Worm (Caenorhabditis elegans): ENCODE measurements around the gene Y53F4B.9.

The Y53F4B.9 gene

DNA sequence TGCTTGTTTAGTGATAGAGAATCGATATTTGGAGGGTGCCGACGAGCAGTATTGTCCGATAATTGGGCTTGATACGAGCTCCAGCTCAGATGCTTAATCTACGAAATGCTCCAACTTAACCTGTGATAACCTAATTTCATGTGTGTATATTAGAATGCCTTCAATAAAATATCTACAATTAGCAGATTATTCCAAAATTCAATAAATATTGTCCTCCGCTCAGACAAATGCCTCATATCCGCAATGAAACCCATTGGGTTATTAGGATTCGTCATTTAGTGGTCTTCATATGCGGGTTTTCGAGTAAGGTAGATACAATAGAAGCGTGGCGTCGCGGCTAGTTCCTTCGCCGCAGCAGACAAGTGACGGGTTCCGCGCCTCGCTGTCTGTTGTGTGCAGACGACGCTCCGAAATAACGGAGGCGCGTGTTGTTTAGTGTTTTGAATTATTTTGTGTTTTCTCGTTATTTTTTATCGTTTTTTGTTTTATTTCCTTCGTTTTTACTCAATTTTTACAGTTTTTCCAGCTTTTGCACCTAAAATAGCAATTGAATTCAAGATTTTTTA, 15.5 kb upstream of the Y53F4B.9 start, which contains the start of gene cmtr-1 (continued):
- TF ChIP-seq pqm-1 (tag; optimal IDR thresholded peaks at IDR 0.05): no peak
- peak; percentile 96 for TF ChIP-seq ztf-16 (tag; optimal IDR thresholded peaks at IDR 0.05)
- no peak for TF ChIP-seq unc-3 (GFP tag; conservative IDR thresholded peaks at IDR 0.05)
- peak; percentile 39 for TF ChIP-seq unc-3 (tag; optimal IDR thresholded peaks at IDR 0.05)
- TF ChIP-seq unc-55 (GFP tag; optimal IDR thresholded peaks at IDR 0.05): peak; percentile 62
- peak; percentile 82 for TF ChIP-seq ceh-18 (tag; optimal IDR thresholded peaks at IDR 0.05)
- TF ChIP-seq ama-1 (optimal IDR thresholded peaks at IDR 0.05): peak; percentile 90
- peak; percentile 48 for TF ChIP-seq ceh-31 (tag; optimal IDR thresholded peaks at IDR 0.05)
- peak; percentile 72 for TF ChIP-seq rnt-1 (tag; optimal IDR thresholded peaks at IDR 0.05)
- no peak for TF ChIP-seq ceh-22 (tag; optimal IDR thresholded peaks at IDR 0.05)
- no peak for TF ChIP-seq dmd-4 (tag; optimal IDR thresholded peaks at IDR 0.05; ENCODE audit: borderline replicate concordance)
- no peak for TF ChIP-seq fax-1 (tag; optimal IDR thresholded peaks at IDR 0.05)
- TF ChIP-seq syd-9 (tag; optimal IDR thresholded peaks at IDR 0.05): no peak
- TF ChIP-seq ceh-34 (tag; optimal IDR thresholded peaks at IDR 0.05): peak; percentile 43
- TF ChIP-seq fkh-10 (GFP tag; optimal IDR thresholded peaks at IDR 0.05): no peak
- TF ChIP-seq hlh-30 (tag; optimal IDR thresholded peaks at IDR 0.05; ENCODE audit: insufficient read depth): peak; percentile 69
- no peak for TF ChIP-seq pat-9 (tag; optimal IDR thresholded peaks at IDR 0.05)
- TF ChIP-seq sox-4 (tag; optimal IDR thresholded peaks at IDR 0.05): no peak
- no peak for TF ChIP-seq sdc-2 (tag; optimal IDR thresholded peaks at IDR 0.05)
- TF ChIP-seq elt-2 (tag; optimal IDR thresholded peaks at IDR 0.05): peak; percentile 59
- no peak for TF ChIP-seq lin-11 (tag; optimal IDR thresholded peaks at IDR 0.05)
- TF ChIP-seq nhr-232 (tag; optimal IDR thresholded peaks at IDR 0.05): no peak
- peak; percentile 62 for TF ChIP-seq tbx-2 (tag; optimal IDR thresholded peaks at IDR 0.05)
- TF ChIP-seq hlh-6 (tag; optimal IDR thresholded peaks at IDR 0.05): no peak
- TF ChIP-seq sox-2 (GFP tag; IDR thresholded peaks at IDR 0.05): no peak
- peak; percentile 78 for TF ChIP-seq nfya-1 (tag; optimal IDR thresholded peaks at IDR 0.05)
- TF ChIP-seq ref-2 (tag; optimal IDR thresholded peaks at IDR 0.05): peak; percentile 77
- TF ChIP-seq npax-4 (tag; optimal IDR thresholded peaks at IDR 0.05): no peak
- peak; percentile 8 for TF ChIP-seq Y22D7AL.16 (tag; optimal IDR thresholded peaks at IDR 0.05)
- no peak for TF ChIP-seq hlh-13 (GFP tag; optimal IDR thresholded peaks at IDR 0.05)
- TF ChIP-seq hlh-15 (tag; optimal IDR thresholded peaks at IDR 0.05): no peak
- no peak for TF ChIP-seq fkh-6 (tag; optimal IDR thresholded peaks at IDR 0.05)
- peak; percentile 63 for TF ChIP-seq pros-1 (tag; optimal IDR thresholded peaks at IDR 0.05)
- TF ChIP-seq C08G9.2 (tag; optimal IDR thresholded peaks at IDR 0.05): peak; percentile 14
- peak; percentile 74 for TF ChIP-seq pax-1 (tag; optimal IDR thresholded peaks at IDR 0.05)
- TF ChIP-seq zip-5 (tag; optimal IDR thresholded peaks at IDR 0.05): no peak
- no peak for TF ChIP-seq ceh-30 (tag; optimal IDR thresholded peaks at IDR 0.05)
- TF ChIP-seq ceh-45 (GFP tag; IDR thresholded peaks at IDR 0.05): no peak
- no peak for TF ChIP-seq mec-3 (tag; optimal IDR thresholded peaks at IDR 0.05; ENCODE audit: borderline replicate concordance)
- peak; percentile 68 for TF ChIP-seq madf-2 (tag; optimal IDR thresholded peaks at IDR 0.05)
- peak; percentile 12 for TF ChIP-seq T23F11.4 (GFP tag; optimal IDR thresholded peaks at IDR 0.05)
- TF ChIP-seq ttx-3 (tag; optimal IDR thresholded peaks at IDR 0.05): no peak
- TF ChIP-seq ceh-24 (tag; optimal IDR thresholded peaks at IDR 0.05): no peak
- TF ChIP-seq ceh-19 (GFP tag; optimal IDR thresholded peaks at IDR 0.05): no peak
- TF ChIP-seq eyg-1 (tag; optimal IDR thresholded peaks at IDR 0.05): no peak

DNA sequence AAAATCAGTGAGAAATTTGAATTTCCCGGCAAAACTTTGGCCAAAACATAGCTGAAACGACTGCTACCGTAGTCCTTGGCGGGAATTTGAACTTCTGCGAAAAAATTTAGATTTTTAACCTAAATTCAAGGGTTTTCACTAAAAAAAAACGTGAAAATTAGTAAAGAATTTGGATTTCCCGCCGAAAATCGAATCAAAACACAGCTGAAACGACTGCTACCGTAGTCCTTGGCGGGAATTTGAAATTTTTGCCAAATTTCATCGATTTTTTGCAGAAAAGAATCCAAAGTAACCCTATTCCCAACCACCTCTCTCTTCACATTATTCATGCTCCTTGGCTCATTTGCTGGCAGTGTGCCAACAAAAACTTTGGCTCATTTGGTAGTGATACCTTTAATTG, 14.9 kb upstream of the Y53F4B.9 start:
- TF ChIP-seq sdc-2 (tag; optimal IDR thresholded peaks at IDR 0.05): no peak
- no peak for TF ChIP-seq ets-4 (tag; optimal IDR thresholded peaks at IDR 0.05)
- no peak for TF ChIP-seq lim-6 (tag; optimal IDR thresholded peaks at IDR 0.05)
- no peak for TF ChIP-seq syd-9 (tag; optimal IDR thresholded peaks at IDR 0.05)
- no peak for TF ChIP-seq C38D4.7 (GFP tag; optimal IDR thresholded peaks at IDR 0.05)
- TF ChIP-seq pag-3 (tag; optimal IDR thresholded peaks at IDR 0.05; ENCODE audit: borderline replicate concordance): no peak
- TF ChIP-seq pqm-1 (tag; optimal IDR thresholded peaks at IDR 0.05): no peak
- TF ChIP-seq ahr-1 (tag; optimal IDR thresholded peaks at IDR 0.05): no peak
- TF ChIP-seq pha-4 (tag; optimal IDR thresholded peaks at IDR 0.05): no peak
- TF ChIP-seq K09A11.1 (tag; optimal IDR thresholded peaks at IDR 0.05; ENCODE audit: insufficient read depth): no peak
- TF ChIP-seq ttx-3 (tag; optimal IDR thresholded peaks at IDR 0.05): no peak
- TF ChIP-seq pax-1 (tag; optimal IDR thresholded peaks at IDR 0.05): no peak
- no peak for TF ChIP-seq tbx-7 (tag; optimal IDR thresholded peaks at IDR 0.05)
- no peak for TF ChIP-seq unc-42 (tag; optimal IDR thresholded peaks at IDR 0.05)
- no peak for TF ChIP-seq eyg-1 (tag; optimal IDR thresholded peaks at IDR 0.05)
- no peak for TF ChIP-seq gmeb-2 (tag; optimal IDR thresholded peaks at IDR 0.05)
